Fruit fly (Drosophila melanogaster): ENCODE data around the gene CG2258.

The CG2258 gene

DNA sequence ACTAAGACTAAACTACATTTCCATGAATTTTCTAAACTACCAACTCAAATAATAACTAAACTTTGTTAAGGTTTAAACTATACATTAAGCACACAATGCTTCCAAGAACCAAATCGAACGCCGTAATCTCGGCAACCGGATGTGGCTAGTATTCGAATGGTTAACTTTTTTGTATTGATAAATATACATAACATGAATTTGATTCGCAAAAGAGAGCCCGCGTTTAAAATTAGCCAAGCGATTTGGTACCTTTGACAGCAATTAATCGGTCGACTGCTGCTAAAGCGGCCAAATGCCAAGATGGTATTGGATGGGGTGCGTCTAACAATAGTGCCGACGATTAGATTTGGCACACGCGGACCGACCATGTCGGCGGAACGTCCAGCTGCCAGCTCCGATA is 45.8 kb upstream of the CG2258 start, which contains the start of gene CG15336:
Gene CG15336 (plus strand): TSS at position 301 of the 400 bp plus-strand sequence.
- TF ChIP-seq CG6813 (GFP tag; optimal IDR thresholded peaks at IDR 0.05) (no peak), gce (GFP tag; IDR thresholded peaks at IDR 0.05) (no peak), ac (GFP tag; optimal IDR thresholded peaks at IDR 0.05) (no peak), Ada2b (GFP tag; IDR thresholded peaks at IDR 0.05) (no peak), CG2678 (tag; optimal IDR thresholded peaks at IDR 0.05) (no peak), CG3726 (GFP tag; IDR thresholded peaks at IDR 0.05) (no peak)

DNA sequence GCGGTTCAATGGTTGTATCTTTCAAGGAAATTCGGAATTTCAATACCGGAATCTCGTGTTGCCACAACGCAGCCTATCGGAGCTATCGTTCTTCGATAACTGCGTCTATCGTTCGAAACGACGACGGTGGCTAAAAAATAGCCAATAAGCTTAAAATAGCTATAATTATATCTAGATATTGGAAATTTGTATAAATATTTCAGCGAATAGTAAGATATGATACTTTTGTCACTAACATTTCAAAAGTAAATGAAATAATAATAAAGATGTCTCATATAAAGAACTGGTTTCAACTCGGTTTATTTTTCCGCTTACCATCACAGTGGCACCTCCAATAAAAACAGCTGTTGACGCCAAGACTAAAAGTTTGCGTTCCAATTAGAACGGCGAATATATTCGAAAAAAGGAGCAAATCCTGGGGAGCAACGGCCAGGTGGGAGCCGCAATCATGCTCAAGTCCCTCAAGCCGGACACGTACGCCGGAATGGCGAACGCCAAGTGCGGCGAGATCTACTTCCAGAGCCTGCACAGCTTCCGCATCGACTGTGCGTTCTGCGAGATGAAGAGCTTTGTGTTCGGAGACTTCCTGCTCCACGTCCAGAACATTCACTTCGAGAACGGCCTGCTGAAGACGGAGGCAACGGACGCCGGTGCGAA is 43.7 kb upstream of the CG2258 start, which contains the start of the genes alpha-PheRS and CG2129:
Gene alpha-PheRS (minus strand): TSS at position 102 of the 657 bp plus-strand sequence.
Gene CG2129 (plus strand): TSS at position 339 of the 657 bp plus-strand sequence.
- 0 out of 2 replicates have a peak, but pooled peaks have one; percentile 27 for TF ChIP-seq CG10366 (GFP tag; IDR thresholded peaks at IDR 0.05)
- TF ChIP-seq CG14710 (tag; optimal IDR thresholded peaks at IDR 0.05), result peak; percentile 55
- TF ChIP-seq CG17186 (GFP tag; optimal IDR thresholded peaks at IDR 0.05), result peak; percentile 38
- TF ChIP-seq nmo (GFP tag; optimal IDR thresholded peaks at IDR 0.05), result peak; percentile 38
- peak; percentile 48 for TF ChIP-seq Nf-YC (tag; optimal IDR thresholded peaks at IDR 0.05)
- 0 out of 2 replicates have a peak, but pooled peaks have one; percentile 12 for TF ChIP-seq CG3847 (GFP tag; IDR thresholded peaks at IDR 0.05)
- peak; percentile 62 for TF ChIP-seq CG12391 (tag; optimal IDR thresholded peaks at IDR 0.05)
- TF ChIP-seq Elba2 (GFP tag; optimal IDR thresholded peaks at IDR 0.05), result peak; percentile 55
- TF ChIP-seq en (GFP tag; optimal IDR thresholded peaks at IDR 0.05), result no peak
- peak in 1 of 2 experiments; percentile 15 for TF ChIP-seq Eip74EF (GFP tag; optimal IDR thresholded peaks at IDR 0.05)
- peak; percentile 3 for TF ChIP-seq CG4328 (GFP tag; optimal IDR thresholded peaks at IDR 0.05)
- no peak for TF ChIP-seq CG34422 (GFP tag; IDR thresholded peaks at IDR 0.05)
- peak in 1 of 3 experiments; percentile 33 for TF ChIP-seq lola (GFP tag; optimal IDR thresholded peaks at IDR 0.05)
- no peak for TF ChIP-seq Spps (tag; optimal IDR thresholded peaks at IDR 0.05)
- peak; percentile 27 for TF ChIP-seq CG12299 (tag; optimal IDR thresholded peaks at IDR 0.05)
- peak; percentile 11 for TF ChIP-seq CG1603 (tag; optimal IDR thresholded peaks at IDR 0.05)
- TF ChIP-seq CG33557 (GFP tag; optimal IDR thresholded peaks at IDR 0.05), result peak; percentile 0
- TF ChIP-seq nerfin-1 (tag; optimal IDR thresholded peaks at IDR 0.05), result peak; percentile 8
- peak; percentile 23 for TF ChIP-seq CG15696 (tag; optimal IDR thresholded peaks at IDR 0.05)
- TF ChIP-seq Atf3 (GFP tag; optimal IDR thresholded peaks at IDR 0.05), result no peak
- no peak for TF ChIP-seq CG10543 (GFP tag; optimal IDR thresholded peaks at IDR 0.05)
- TF ChIP-seq Sin3A (optimal IDR thresholded peaks at IDR 0.05), result peak; percentile 23
- peak; percentile 23 for TF ChIP-seq pho (GFP tag; optimal IDR thresholded peaks at IDR 0.05)
- TF ChIP-seq bsh (GFP tag; optimal IDR thresholded peaks at IDR 0.05), result peak in 1 of 2 experiments; percentile 24
- peak; percentile 47; the same call in 2 of the 3 replicates for TF ChIP-seq dysf (GFP tag; IDR thresholded peaks at IDR 0.05)
- TF ChIP-seq CG17829 (tag; optimal IDR thresholded peaks at IDR 0.05), result peak; percentile 29
- peak; percentile 60 for TF ChIP-seq CG2116 (GFP tag; optimal IDR thresholded peaks at IDR 0.05)
- TF ChIP-seq Bgb (GFP tag; IDR thresholded peaks at IDR 0.05; ENCODE audit: partially characterized antibody), result 0 out of 2 replicates have a peak, but pooled peaks have one; percentile 18
- peak; percentile 44 for TF ChIP-seq CoRest (tag; optimal IDR thresholded peaks at IDR 0.05)
- no peak for TF ChIP-seq CG6654 (GFP tag; optimal IDR thresholded peaks at IDR 0.05)
- TF ChIP-seq Ada2b (GFP tag; IDR thresholded peaks at IDR 0.05), result 0 out of 2 replicates have a peak, but pooled peaks have one; percentile 34
- peak; percentile 32 for TF ChIP-seq lilli (GFP tag; optimal IDR thresholded peaks at IDR 0.05)
- no peak for TF ChIP-seq eve (GFP tag; optimal IDR thresholded peaks at IDR 0.05)
- peak; percentile 53 for TF ChIP-seq phol (tag; optimal IDR thresholded peaks at IDR 0.05)
- peak; percentile 40 for TF ChIP-seq pzg (GFP tag; optimal IDR thresholded peaks at IDR 0.05)
- peak; percentile 52 for TF ChIP-seq CG34376 (GFP tag; optimal IDR thresholded peaks at IDR 0.05)
- peak; percentile 5; the same call in 1 of the 2 replicates for TF ChIP-seq amos (GFP tag; IDR thresholded peaks at IDR 0.05; ENCODE audit: partially characterized antibody)
- no peak for TF ChIP-seq CG7745 (tag; optimal IDR thresholded peaks at IDR 0.05)
- peak; percentile 44; the same call in 1 of the 2 replicates for TF ChIP-seq CG9932 (GFP tag; IDR thresholded peaks at IDR 0.05)
- peak in 1 of 2 experiments; percentile 87 for TF ChIP-seq insv (GFP tag; optimal IDR thresholded peaks at IDR 0.05)
- TF ChIP-seq CG32532 (GFP tag; IDR thresholded peaks at IDR 0.05), result peak; percentile 29; the same call in 1 of the 2 replicates

Data from whole organism, embryonic.